Worm (Caenorhabditis elegans) whole organism, mixed stage, embryonic: ENCODE results near the gene rpt-6.

Experiments
- M03D4.4 ChIP-seq: sonication (generic microtip); optimal IDR thresholded peaks from 2 replicates; lab custom pipeline; 2017; ENCODE audit warnings: mild to moderate bottlenecking, missing genetic modification characterization, missing compliant biosample characterization
- blmp-1 ChIP-seq: fragments of 150-350 bp; optimal IDR thresholded peaks from 2 replicates; lab custom pipeline; 2014; ENCODE audit warnings: missing biosample characterization, missing genetic modification characterization
- ceh-39 ChIP-seq: fragments of 150-350 bp; optimal IDR thresholded peaks from 2 replicates; lab custom pipeline; 2014; ENCODE audit warnings: missing biosample characterization, missing genetic modification characterization
- ceh-43 ChIP-seq: fragments of 200-800 bp; sonication (Bioruptor generic); optimal IDR thresholded peaks from 2 replicates; lab custom pipeline; 2018; ENCODE audit warnings: mild to moderate bottlenecking, missing genetic modification characterization, moderate library complexity, missing compliant biosample characterization
- ceh-83 ChIP-seq: fragments of 200-800 bp; sonication (Bioruptor generic); optimal IDR thresholded peaks from 2 replicates; lab custom pipeline; 2018; ENCODE audit warnings: mild to moderate bottlenecking, missing genetic modification characterization, missing compliant biosample characterization
- ces-1 ChIP-seq: fragments of 150-350 bp; optimal IDR thresholded peaks from 2 replicates; lab custom pipeline; 2014; ENCODE audit warnings: missing biosample characterization, missing genetic modification reagents, missing genetic modification characterization
- cnd-1 ChIP-seq: fragments of 200-800 bp; sonication (Bioruptor generic); optimal IDR thresholded peaks from 2 replicates; lab custom pipeline; 2018; ENCODE audit warnings: mild to moderate bottlenecking, missing genetic modification characterization, missing compliant biosample characterization
- drap-1 ChIP-seq: fragments of 200-800 bp; sonication (Bioruptor generic); optimal IDR thresholded peaks from 3 replicates; lab custom pipeline; 2018; ENCODE audit warnings: mild to moderate bottlenecking, missing genetic modification characterization, missing compliant biosample characterization
- elt-1 ChIP-seq: sonication (generic microtip); optimal IDR thresholded peaks from 2 replicates; lab custom pipeline; 2017; ENCODE audit warnings: missing genetic modification characterization, mild to moderate bottlenecking, missing compliant biosample characterization, antibody characterized with exemption, moderate library complexity, borderline replicate concordance; ENCODE audit not compliant: insufficient read depth
- hlh-1 ChIP-seq: fragments of 150-350 bp; optimal IDR thresholded peaks from 2 replicates; lab custom pipeline; 2014; ENCODE audit warnings: missing biosample characterization, missing genetic modification reagents, missing genetic modification characterization
- lin-13 ChIP-seq: fragments of 150-350 bp; optimal IDR thresholded peaks from 2 replicates; lab custom pipeline; 2014; ENCODE audit warnings: missing biosample characterization, missing genetic modification characterization
- lin-32 ChIP-seq: fragments of 200-800 bp; sonication (Bioruptor generic); optimal IDR thresholded peaks from 2 replicates; lab custom pipeline; 2018; ENCODE audit warnings: mild to moderate bottlenecking, missing genetic modification characterization, missing compliant biosample characterization
- mab-5 ChIP-seq: fragments of 150-350 bp; optimal IDR thresholded peaks from 2 replicates; lab custom pipeline; 2014; ENCODE audit warnings: missing biosample characterization, missing genetic modification characterization
- mep-1 ChIP-seq: fragments of 150-350 bp; optimal IDR thresholded peaks from 2 replicates; lab custom pipeline; 2017; ENCODE audit warnings: missing biosample characterization, missing genetic modification reagents, missing genetic modification characterization, inconsistent platforms
- mls-2 ChIP-seq: sonication (generic microtip); optimal IDR thresholded peaks from 2 replicates; lab custom pipeline; 2016; ENCODE audit warnings: mild to moderate bottlenecking, missing genetic modification characterization, moderate library complexity, missing compliant biosample characterization
- nhr-2 ChIP-seq: fragments of 150-350 bp; optimal IDR thresholded peaks from 2 replicates; lab custom pipeline; 2014; ENCODE audit warnings: missing biosample characterization, missing genetic modification characterization
- nhr-237 ChIP-seq: fragments of 150-350 bp; optimal IDR thresholded peaks from 2 replicates; lab custom pipeline; 2014; ENCODE audit warnings: missing biosample characterization, missing genetic modification characterization
- nhr-28 ChIP-seq: fragments of 150-350 bp; optimal IDR thresholded peaks from 2 replicates; lab custom pipeline; 2014; ENCODE audit warnings: missing biosample characterization, missing genetic modification characterization
- nhr-76 ChIP-seq: sonication (generic microtip); optimal IDR thresholded peaks from 2 replicates; lab custom pipeline; 2017; ENCODE audit warnings: missing biosample characterization, missing genetic modification characterization
- pha-4 ChIP-seq: fragments of 150-350 bp; optimal IDR thresholded peaks from 2 replicates; lab custom pipeline; 2018; ENCODE audit warnings: missing biosample characterization, missing genetic modification reagents, missing genetic modification characterization
- sem-2 ChIP-seq: fragments of 200-800 bp; sonication (Bioruptor generic); optimal IDR thresholded peaks from 2 replicates; lab custom pipeline; 2018; ENCODE audit warnings: mild to moderate bottlenecking, missing genetic modification characterization, missing compliant biosample characterization
- sptf-1 ChIP-seq: sonication (generic microtip); optimal IDR thresholded peaks from 2 replicates; lab custom pipeline; 2017; ENCODE audit warnings: mild to moderate bottlenecking, missing genetic modification characterization, moderate library complexity, missing compliant biosample characterization
- tbx-8 ChIP-seq: fragments of 200-800 bp; sonication (Bioruptor generic); optimal IDR thresholded peaks from 2 replicates; lab custom pipeline; 2018; ENCODE audit warnings: mild to moderate bottlenecking, missing genetic modification characterization, moderate library complexity, missing compliant biosample characterization
- unc-120 ChIP-seq: sonication (generic microtip); optimal IDR thresholded peaks from 2 replicates; lab custom pipeline; 2017; ENCODE audit warnings: missing genetic modification characterization, missing compliant biosample characterization; ENCODE audit not compliant: poor library complexity, severe bottlenecking
- unc-39 ChIP-seq: fragments of 150-350 bp; optimal IDR thresholded peaks from 2 replicates; lab custom pipeline; 2014; ENCODE audit warnings: missing biosample characterization, missing genetic modification characterization
- unc-62 ChIP-seq: fragments of 150-350 bp; optimal IDR thresholded peaks from 2 replicates; lab custom pipeline; 2014; ENCODE audit warnings: missing biosample characterization, missing genetic modification reagents, missing genetic modification characterization
- zip-8 ChIP-seq: fragments of 150-350 bp; optimal IDR thresholded peaks from 2 replicates; lab custom pipeline; 2014; ENCODE audit warnings: missing biosample characterization, missing genetic modification characterization

The rpt-6 gene

DNA sequence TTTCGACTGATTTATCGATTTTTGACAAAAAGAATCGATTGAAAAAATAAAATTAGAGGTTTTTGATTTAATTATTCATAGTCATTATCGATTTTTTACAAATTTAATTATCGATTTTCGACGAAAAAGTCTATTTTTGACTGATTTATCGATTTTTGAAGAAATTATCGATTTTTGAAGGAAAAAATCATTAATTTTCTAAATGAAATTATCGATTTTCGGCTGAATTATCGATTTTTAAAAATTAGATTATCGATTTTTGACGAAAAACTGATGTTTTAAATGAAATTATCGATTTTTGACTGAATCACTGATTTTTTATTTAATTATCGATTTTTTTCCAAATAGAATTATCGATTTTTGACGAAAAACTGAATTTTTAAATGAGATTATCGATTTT lies 40.8 kb downstream of the rpt-6 start:
- TF ChIP-seq nhr-28 (tag; lab: Kevin White, UChicago), result no peak
- no peak for TF ChIP-seq sem-2 (GFP tag; lab: Kevin White, UChicago)
- TF ChIP-seq mab-5 (tag; lab: Kevin White, UChicago), result no peak
- no peak for TF ChIP-seq lin-32 (GFP tag; lab: Kevin White, UChicago)
- no peak for TF ChIP-seq unc-62 (GFP tag; lab: Kevin White, UChicago)
- no peak for TF ChIP-seq M03D4.4 (tag; lab: Kevin White, UChicago)
- no peak for TF ChIP-seq ceh-83 (GFP tag; lab: Kevin White, UChicago)
- no peak for TF ChIP-seq hlh-1 (tag; lab: Kevin White, UChicago)
- no peak for TF ChIP-seq cnd-1 (tag; lab: Kevin White, UChicago)
- TF ChIP-seq nhr-76, result no peak
- TF ChIP-seq unc-120 (tag; lab: Kevin White, UChicago), result no peak
- TF ChIP-seq elt-1 (tag; lab: Kevin White, UChicago), result no peak

DNA sequence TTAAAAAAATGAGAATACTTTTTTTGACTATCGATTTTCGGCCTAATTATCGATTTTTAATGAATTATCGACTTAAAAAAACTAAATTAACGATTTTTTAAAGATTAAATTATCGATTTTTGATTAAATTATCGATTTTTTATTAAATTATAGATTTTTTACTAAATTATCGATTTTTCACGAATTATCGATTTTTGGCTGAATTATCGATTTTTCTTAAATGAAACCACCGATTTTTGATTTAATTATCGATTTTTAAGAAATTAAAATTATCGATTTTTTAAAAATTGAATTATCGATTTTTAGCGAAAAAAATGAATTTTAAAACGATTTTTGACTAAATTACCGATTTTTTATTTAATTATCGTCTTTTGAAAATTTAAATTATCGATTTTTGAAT lies 41.4 kb downstream of the rpt-6 start:
- peak; percentile 48 for TF ChIP-seq ces-1 (GFP tag; lab: Kevin White, UChicago)
- TF ChIP-seq M03D4.4 (tag; lab: Kevin White, UChicago), result no peak
- no peak for TF ChIP-seq zip-8

DNA sequence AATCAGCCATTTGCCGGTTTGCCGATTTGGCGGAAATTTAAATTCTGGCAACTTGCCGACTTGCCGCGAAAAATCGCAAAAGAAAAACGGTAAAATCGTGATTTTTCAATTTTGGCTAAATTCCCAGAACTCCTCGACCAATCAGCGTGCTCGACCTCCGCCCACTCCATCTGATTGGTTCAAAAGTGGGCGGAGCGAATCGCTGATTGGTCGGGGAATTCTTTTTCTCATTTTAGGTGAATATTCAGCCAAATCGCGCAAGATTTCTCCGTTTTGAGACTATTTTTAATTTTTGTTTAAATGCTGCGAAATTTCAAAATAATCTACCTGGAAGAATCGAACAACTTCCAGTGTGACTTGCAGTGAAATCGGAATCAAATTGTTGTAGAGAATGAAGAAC lies 44.3 kb downstream of the rpt-6 start:
- TF ChIP-seq zip-8, result no peak

DNA sequence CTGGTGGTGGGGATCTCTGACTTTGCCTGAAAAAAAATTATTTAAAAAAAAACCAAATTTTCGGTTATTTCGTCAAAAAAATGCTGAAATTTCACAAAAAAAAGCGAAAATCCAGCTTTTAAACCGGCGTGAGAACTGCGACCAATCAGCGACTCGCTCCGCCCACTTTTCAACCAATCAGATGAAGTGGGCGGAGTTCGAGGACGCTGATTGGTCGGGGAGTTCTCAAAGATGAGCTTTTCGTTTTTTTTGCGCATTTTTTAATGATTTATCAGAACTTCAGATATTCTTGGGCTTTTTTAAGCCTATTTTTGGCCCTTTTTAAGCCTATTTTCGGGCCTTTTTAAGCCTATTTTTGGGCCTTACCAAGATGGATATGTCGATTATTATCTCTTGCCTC lies 50.0 kb downstream of the rpt-6 start:
- no peak for TF ChIP-seq mep-1
- no peak for TF ChIP-seq tbx-8 (GFP tag; lab: Kevin White, UChicago)
- no peak for TF ChIP-seq drap-1 (GFP tag; lab: Kevin White, UChicago)
- TF ChIP-seq lin-32 (GFP tag; lab: Kevin White, UChicago), result no peak
- no peak for TF ChIP-seq nhr-28 (tag; lab: Kevin White, UChicago)
- TF ChIP-seq ceh-83 (GFP tag; lab: Kevin White, UChicago), result no peak
- no peak for TF ChIP-seq sptf-1 (tag; lab: Kevin White, UChicago)
- no peak for TF ChIP-seq lin-13 (tag; lab: Kevin White, UChicago)
- no peak for TF ChIP-seq blmp-1 (tag; lab: Kevin White, UChicago)
- TF ChIP-seq mab-5 (tag; lab: Kevin White, UChicago), result no peak
- no peak for TF ChIP-seq ceh-43 (GFP tag; lab: Kevin White, UChicago)
- no peak for TF ChIP-seq elt-1 (tag; lab: Kevin White, UChicago)
- TF ChIP-seq pha-4 (tag; lab: Kevin White, UChicago), result no peak
- no peak for TF ChIP-seq ceh-39 (tag; lab: Kevin White, UChicago)
- no peak for TF ChIP-seq cnd-1 (tag; lab: Kevin White, UChicago)
- no peak for TF ChIP-seq unc-39 (tag; lab: Kevin White, UChicago)

DNA sequence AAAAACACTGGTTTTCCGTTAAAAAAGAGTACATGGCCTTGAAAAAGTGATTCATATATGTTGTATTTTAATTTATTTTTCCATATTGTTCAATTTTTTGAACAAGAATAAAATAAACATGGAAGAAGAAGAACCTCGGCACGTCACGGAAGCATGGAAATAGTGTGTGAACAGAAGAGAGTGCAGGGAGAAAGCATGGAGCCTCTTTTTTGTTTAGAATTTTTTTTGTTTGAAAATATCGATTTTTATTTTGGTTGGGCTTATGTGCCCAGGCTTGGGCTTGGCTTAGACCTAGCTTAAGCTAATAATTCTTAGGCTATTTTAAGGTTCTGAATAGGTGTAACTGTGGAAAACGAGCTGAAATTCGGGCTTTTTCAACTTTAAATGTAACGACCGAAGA lies 51.5 kb downstream of the rpt-6 start, which contains the start of gene tat-1:
tat-1 (minus strand) TSS at position 11 of the 400 bp plus-strand sequence.
- no peak for TF ChIP-seq nhr-237
- TF ChIP-seq nhr-2, result no peak
- TF ChIP-seq mls-2 (tag; lab: Kevin White, UChicago), result no peak
- no peak for TF ChIP-seq cnd-1 (tag; lab: Kevin White, UChicago)
